Fruit fly (Drosophila melanogaster) whole organism, embryonic: ENCODE results near the gene MBD-like.

Experiments used
- Ada2b ChIP-seq: fragments of 200-800 bp; sonication (Bioruptor generic); IDR thresholded peaks from 2 replicates; pipeline ENCODE4 v1.3.6; 2022; ENCODE audit warnings: missing biosample characterization, missing genetic modification characterization
- CG10654 ChIP-seq: fragments of 200-800 bp; sonication (Bioruptor generic); optimal IDR thresholded peaks from 2 replicates; lab custom pipeline; 2016; ENCODE audit warnings: missing biosample characterization, missing genetic modification characterization
- CG11247 ChIP-seq: fragments of 200-800 bp; sonication (Bioruptor generic); IDR thresholded peaks from 2 replicates; pipeline ENCODE4 v1.3.6; 2022; ENCODE audit warnings: missing biosample characterization, missing genetic modification characterization
- CG11456 ChIP-seq: fragments of 200-800 bp; sonication (Bioruptor generic); IDR thresholded peaks from 3 replicates; pipeline ENCODE4 v1.3.6; 2022; ENCODE audit warnings: missing biosample characterization, missing genetic modification characterization
- CG12219 ChIP-seq: fragments of 200-800 bp; sonication (Bioruptor generic); optimal IDR thresholded peaks from 3 replicates; lab custom pipeline; 2018; ENCODE audit warnings: missing biosample characterization, mild to moderate bottlenecking, missing genetic modification characterization
- CG12391 ChIP-seq: fragments of 200-800 bp; sonication (Bioruptor generic); optimal IDR thresholded peaks from 3 replicates; lab custom pipeline; 2018; ENCODE audit warnings: missing biosample characterization, mild to moderate bottlenecking, missing genetic modification characterization, moderate library complexity
- CG15269 ChIP-seq: fragments of 200-800 bp; sonication (Bioruptor generic); optimal IDR thresholded peaks from 2 replicates; lab custom pipeline; 2018; ENCODE audit warnings: missing biosample characterization, mild to moderate bottlenecking, missing genetic modification characterization, moderate library complexity
- CG17328 ChIP-seq: fragments of 200-800 bp; sonication (Bioruptor generic); IDR thresholded peaks from 2 replicates; pipeline ENCODE4 v1.3.6; 2022; ENCODE audit warnings: missing biosample characterization, missing genetic modification characterization
- CG2678 ChIP-seq: fragments of 200-800 bp; sonication (Bioruptor generic); optimal IDR thresholded peaks from 3 replicates; lab custom pipeline; 2019; ENCODE audit warnings: missing biosample characterization, mild to moderate bottlenecking, missing genetic modification characterization, moderate library complexity
- CG31365 ChIP-seq: fragments of 200-800 bp; sonication (Bioruptor generic); optimal IDR thresholded peaks from 2 replicates; lab custom pipeline; 2018; ENCODE audit warnings: missing biosample characterization, mild to moderate bottlenecking, missing genetic modification characterization
- CG3281 ChIP-seq: fragments of 200-800 bp; sonication (Bioruptor generic); optimal IDR thresholded peaks from 3 replicates; lab custom pipeline; 2017; ENCODE audit warnings: missing biosample characterization, mild to moderate bottlenecking, missing genetic modification characterization
- CG3838 ChIP-seq: fragments of 200-800 bp; sonication (Bioruptor generic); optimal IDR thresholded peaks from 3 replicates; lab custom pipeline; 2016; ENCODE audit warnings: missing biosample characterization, missing genetic modification characterization
- CG4424 ChIP-seq: fragments of 200-800 bp; sonication (Bioruptor generic); optimal IDR thresholded peaks from 3 replicates; lab custom pipeline; 2016; ENCODE audit warnings: missing biosample characterization, missing genetic modification characterization
- CG4854 ChIP-seq: fragments of 200-800 bp; sonication (Bioruptor generic); optimal IDR thresholded peaks from 2 replicates; lab custom pipeline; 2016; ENCODE audit warnings: missing biosample characterization, missing genetic modification characterization, inconsistent platforms
- CG6175 ChIP-seq: fragments of 200-800 bp; sonication (Bioruptor generic); IDR thresholded peaks from 3 replicates; pipeline ENCODE4 v1.3.6; 2022; ENCODE audit warnings: missing biosample characterization, missing genetic modification characterization
- CG6254 ChIP-seq: fragments of 200-800 bp; sonication (Bioruptor generic); optimal IDR thresholded peaks from 3 replicates; lab custom pipeline; 2017; ENCODE audit warnings: mild to moderate bottlenecking, missing biosample characterization, missing genetic modification reagents, missing genetic modification characterization
- CG6272 ChIP-seq: fragments of 200-800 bp; sonication (Bioruptor generic); IDR thresholded peaks from 2 replicates; pipeline ENCODE4 v1.3.6; 2022; ENCODE audit warnings: missing biosample characterization, missing genetic modification characterization
- CG6791 ChIP-seq: fragments of 200-800 bp; sonication (Bioruptor generic); IDR thresholded peaks from 3 replicates; pipeline ENCODE4 v1.3.6; 2022; ENCODE audit warnings: missing biosample characterization, missing genetic modification characterization; ENCODE audit not compliant: partially characterized antibody
- CG7271 ChIP-seq: fragments of 200-800 bp; sonication (Bioruptor generic); optimal IDR thresholded peaks from 2 replicates; lab custom pipeline; 2018; ENCODE audit warnings: missing biosample characterization, mild to moderate bottlenecking, missing genetic modification characterization, moderate library complexity
- CG7372 ChIP-seq: fragments of 200-800 bp; sonication (Bioruptor generic); IDR thresholded peaks from 2 replicates; pipeline ENCODE4 v1.3.6; 2022; ENCODE audit warnings: missing biosample characterization, missing genetic modification characterization
- CG7745 ChIP-seq: fragments of 200-800 bp; sonication (Bioruptor generic); optimal IDR thresholded peaks from 2 replicates; lab custom pipeline; 2018; ENCODE audit warnings: missing biosample characterization, mild to moderate bottlenecking, missing genetic modification characterization, moderate library complexity
- CHES-1-like ChIP-seq: fragments of 200-800 bp; sonication (Bioruptor generic); optimal IDR thresholded peaks from 2 replicates; lab custom pipeline; 2016; ENCODE audit warnings: missing biosample characterization, missing genetic modification characterization
- Dip3 ChIP-seq: fragments of 200-800 bp; sonication (Bioruptor generic); optimal IDR thresholded peaks from 3 replicates; lab custom pipeline; 2016; ENCODE audit warnings: missing biosample characterization, missing genetic modification characterization
- Fer1 ChIP-seq: fragments of 200-800 bp; sonication (Bioruptor generic); optimal IDR thresholded peaks from 2 replicates; lab custom pipeline; 2017; ENCODE audit warnings: missing biosample characterization, mild to moderate bottlenecking, missing genetic modification characterization
- H15 ChIP-seq: fragments of 200-800 bp; sonication (Bioruptor generic); IDR thresholded peaks from 3 replicates; pipeline ENCODE4 v1.3.6; 2022; ENCODE audit warnings: missing biosample characterization, missing genetic modification characterization
- Mrtf ChIP-seq: fragments of 200-800 bp; sonication (Bioruptor generic); IDR thresholded peaks from 3 replicates; pipeline ENCODE4 v1.3.6; 2022; ENCODE audit warnings: missing biosample characterization, missing genetic modification characterization
- NC2β ChIP-seq: fragments of 200-800 bp; sonication (Bioruptor generic); optimal IDR thresholded peaks from 2 replicates; lab custom pipeline; 2016; ENCODE audit warnings: missing biosample characterization, missing genetic modification characterization
- Nf-YC ChIP-seq: fragments of 200-800 bp; optimal IDR thresholded peaks from 3 replicates; lab custom pipeline; 2019; ENCODE audit warnings: missing biosample characterization, mild to moderate bottlenecking, missing genetic modification characterization, moderate library complexity
- Rfx ChIP-seq: fragments of 200-800 bp; sonication (Bioruptor generic); IDR thresholded peaks from 2 replicates; pipeline ENCODE4 v1.3.6; 2022; ENCODE audit warnings: missing biosample characterization, missing genetic modification characterization
- Rx ChIP-seq: fragments of 200-800 bp; sonication (Bioruptor generic); IDR thresholded peaks from 2 replicates; pipeline ENCODE4 v1.3.6; 2022; ENCODE audit warnings: missing biosample characterization, missing genetic modification characterization
- Sry-β ChIP-seq: fragments of 200-800 bp; sonication (Bioruptor generic); optimal IDR thresholded peaks from 2 replicates; lab custom pipeline; 2018; ENCODE audit warnings: missing biosample characterization, mild to moderate bottlenecking, missing genetic modification characterization, moderate library complexity
- Stat92E ChIP-seq, 3 experiments: fragments of >200 bp in 2 of 3; fragments of 200-800 bp in 1 of 3; sonication (Bioruptor generic) in 1 of 3; optimal IDR thresholded peaks; 2 replicates each; lab custom pipeline; 2017 to 2019; ENCODE audit warnings: missing biosample characterization in 3 of 3, missing genetic modification characterization in 3 of 3, mild to moderate bottlenecking in 1 of 3, moderate library complexity in 1 of 3
- Taf1 ChIP-seq: fragments of 200-800 bp; sonication (Bioruptor generic); IDR thresholded peaks from 2 replicates; pipeline ENCODE4 v1.3.6; 2022; ENCODE audit warnings: missing biosample characterization, missing genetic modification characterization
- amos ChIP-seq: fragments of 200-800 bp; sonication (Bioruptor generic); IDR thresholded peaks from 2 replicates; pipeline ENCODE4 v1.3.6; 2022; ENCODE audit warnings: missing biosample characterization, missing genetic modification characterization; ENCODE audit not compliant: partially characterized antibody
- chm ChIP-seq: fragments of 200-800 bp; sonication (Bioruptor generic); IDR thresholded peaks from 2 replicates; pipeline ENCODE4 v1.3.6; 2022; ENCODE audit warnings: missing biosample characterization, missing genetic modification characterization
- disco-r ChIP-seq: fragments of 200-800 bp; sonication (Bioruptor generic); optimal IDR thresholded peaks from 2 replicates; lab custom pipeline; 2016; ENCODE audit warnings: missing biosample characterization, missing genetic modification characterization
- dmrt99B ChIP-seq: fragments of 200-800 bp; sonication (Bioruptor generic); optimal IDR thresholded peaks from 2 replicates; lab custom pipeline; 2018; ENCODE audit warnings: missing biosample characterization, mild to moderate bottlenecking, missing genetic modification characterization, moderate library complexity
- ems ChIP-seq: fragments of 200-800 bp; sonication (Bioruptor generic); optimal IDR thresholded peaks from 3 replicates; lab custom pipeline; 2016; ENCODE audit warnings: missing biosample characterization, missing genetic modification characterization
- hbn ChIP-seq: fragments of 200-800 bp; sonication (Bioruptor generic); IDR thresholded peaks from 2 replicates; pipeline ENCODE4 v1.3.6; 2022; ENCODE audit warnings: missing biosample characterization, missing genetic modification characterization; ENCODE audit not compliant: partially characterized antibody
- lilli ChIP-seq: fragments of 200-800 bp; sonication (Bioruptor generic); optimal IDR thresholded peaks from 3 replicates; lab custom pipeline; 2016; ENCODE audit warnings: missing biosample characterization, missing genetic modification characterization
- phol ChIP-seq: fragments of 200-800 bp; sonication (Bioruptor generic); optimal IDR thresholded peaks from 3 replicates; lab custom pipeline; 2018; ENCODE audit warnings: missing biosample characterization, mild to moderate bottlenecking, missing genetic modification characterization, moderate library complexity
- pnt ChIP-seq: fragments of 200-800 bp; sonication (Bioruptor generic); optimal IDR thresholded peaks from 3 replicates; lab custom pipeline; 2016; ENCODE audit warnings: missing biosample characterization, missing genetic modification characterization
- repo ChIP-seq: fragments of 200-800 bp; sonication (Bioruptor generic); optimal IDR thresholded peaks from 2 replicates; lab custom pipeline; 2016; ENCODE audit warnings: missing biosample characterization, missing genetic modification characterization
- salm ChIP-seq: fragments of 200-800 bp; sonication (Bioruptor generic); optimal IDR thresholded peaks from 2 replicates; lab custom pipeline; 2018; ENCODE audit warnings: missing biosample characterization, mild to moderate bottlenecking, missing genetic modification characterization
- slou ChIP-seq: fragments of 200-800 bp; sonication (Bioruptor generic); optimal IDR thresholded peaks from 3 replicates; lab custom pipeline; 2016; ENCODE audit warnings: missing biosample characterization, missing genetic modification characterization
- sr ChIP-seq: fragments of 200-800 bp; sonication (Bioruptor generic); IDR thresholded peaks from 3 replicates; pipeline ENCODE4 v1.3.6; 2022; ENCODE audit warnings: missing biosample characterization, missing genetic modification characterization
- tna ChIP-seq: fragments of 200-800 bp; sonication (Bioruptor generic); IDR thresholded peaks from 2 replicates; pipeline ENCODE4 v1.3.6; 2022; ENCODE audit warnings: missing biosample characterization, missing genetic modification characterization; ENCODE audit not compliant: partially characterized antibody
- wdn ChIP-seq: fragments of 200-800 bp; sonication (Bioruptor generic); IDR thresholded peaks from 2 replicates; pipeline ENCODE4 v1.3.6; 2022; ENCODE audit warnings: missing biosample characterization, missing genetic modification characterization
- zen ChIP-seq: fragments of 200-800 bp; sonication (Bioruptor generic); optimal IDR thresholded peaks from 3 replicates; lab custom pipeline; 2018; ENCODE audit warnings: missing biosample characterization, mild to moderate bottlenecking, missing genetic modification characterization, moderate library complexity

Gene MBD-like

DNA sequence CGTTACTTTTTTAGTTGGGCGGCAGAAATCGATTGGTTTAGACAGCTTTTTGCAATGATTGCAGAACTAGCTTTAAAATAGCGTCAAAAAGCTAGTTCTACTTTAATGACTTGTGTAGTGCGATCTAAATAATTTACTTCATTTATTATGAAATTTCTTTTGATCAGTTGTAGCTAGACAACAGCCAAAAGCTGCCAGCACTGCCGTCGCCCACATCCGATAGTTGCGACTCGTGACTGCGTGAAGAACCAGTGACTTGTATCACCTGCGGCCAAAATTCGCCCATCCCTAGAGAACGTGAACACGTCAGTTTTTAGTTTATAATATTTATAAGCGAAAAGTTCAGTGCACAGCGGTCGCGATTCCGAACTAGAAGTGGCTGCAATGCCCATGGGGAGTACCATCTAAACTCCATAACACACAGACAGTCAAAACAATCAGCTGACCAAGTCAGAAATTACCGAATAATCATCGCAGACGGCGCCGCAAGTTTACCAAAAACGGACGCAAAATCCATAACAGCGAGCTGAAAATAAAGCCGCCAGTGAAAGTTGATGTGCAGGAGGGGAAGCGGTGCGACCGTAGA lies 27.2 kb downstream of the MBD-like start, which contains the start of gene P58IPK (continued):
- peak; percentile 35 for TF ChIP-seq repo (GFP tag; lab: Kevin White, UChicago)
- peak; percentile 41 for TF ChIP-seq Fer1
- peak; percentile 96 for TF ChIP-seq CG6791
- TF ChIP-seq Mrtf (GFP tag; lab: Robert Waterston, UW), result peak; percentile 57; the same call in 1 of the 3 replicates
- peak; percentile 31 for TF ChIP-seq CG3281
- TF ChIP-seq Nf-YC (tag; lab: Kevin White, UChicago), result peak; percentile 41
- TF ChIP-seq pnt (GFP tag; lab: Kevin White, UChicago), result peak; percentile 54
- peak; percentile 80 for TF ChIP-seq CG6272 (GFP tag; lab: Robert Waterston, UW)
- TF ChIP-seq CG11456 (GFP tag; lab: Robert Waterston, UW), result peak; percentile 85; the same call in 2 of the 3 replicates
- TF ChIP-seq CG31365 (tag; lab: Kevin White, UChicago), result no peak
- TF ChIP-seq NC2β (GFP tag; lab: Kevin White, UChicago), result peak; percentile 47
- peak; percentile 52 for TF ChIP-seq CG3838 (GFP tag; lab: Kevin White, UChicago)
- no peak for TF ChIP-seq CG2678 (tag; lab: Kevin White, UChicago)
- peak; percentile 45; the same call in 1 of the 2 replicates for TF ChIP-seq CG11247 (GFP tag; lab: Robert Waterston, UW)
- no peak for TF ChIP-seq CG12219
- TF ChIP-seq Rfx (GFP tag; lab: Robert Waterston, UW), result peak; percentile 89
- TF ChIP-seq CG4424, result peak; percentile 51
- no peak for TF ChIP-seq CG7745 (tag; lab: Kevin White, UChicago)
- TF ChIP-seq CG4854 (GFP tag; lab: Kevin White, UChicago), result peak; percentile 33
- TF ChIP-seq CG12391 (tag; lab: Kevin White, UChicago), result peak; percentile 72
- no peak for TF ChIP-seq zen
- no peak for TF ChIP-seq CG7271
- TF ChIP-seq CG6175, result peak; percentile 64
- TF ChIP-seq CG10654, result peak; percentile 23
- TF ChIP-seq Taf1 (GFP tag; lab: Robert Waterston, UW), result peak; percentile 13; the same call in 1 of the 2 replicates
- TF ChIP-seq Dip3 (GFP tag; lab: Kevin White, UChicago), result peak; percentile 68
- TF ChIP-seq Sry-β (GFP tag; lab: Kevin White, UChicago), result peak; percentile 98
- no peak for TF ChIP-seq slou
- TF ChIP-seq dmrt99B, result no peak
- peak; percentile 87 for TF ChIP-seq lilli (GFP tag; lab: Kevin White, UChicago)
- 0 out of 2 replicates have a peak, but pooled peaks have one; percentile 41 for TF ChIP-seq wdn (GFP tag; lab: Robert Waterston, UW)
- no peak for TF ChIP-seq Stat92E (GFP tag; optimal IDR thresholded peaks at IDR 0.05; lab: Kevin White, UChicago)
- peak; percentile 69 for TF ChIP-seq CHES-1-like
- TF ChIP-seq CG17328 (GFP tag; lab: Robert Waterston, UW), result peak; percentile 53; the same call in 1 of the 2 replicates
- TF ChIP-seq CG7372 (GFP tag; lab: Robert Waterston, UW), result peak; percentile 71
- TF ChIP-seq Ada2b (GFP tag; lab: Robert Waterston, UW), result no peak
- TF ChIP-seq Rx (GFP tag; lab: Robert Waterston, UW), result peak; percentile 64; the same call in 1 of the 2 replicates
- TF ChIP-seq phol (tag; lab: Kevin White, UChicago), result peak; percentile 66
- TF ChIP-seq amos (GFP tag; lab: Robert Waterston, UW), result peak; percentile 97
- peak; percentile 45; the same call in 1 of the 3 replicates for TF ChIP-seq H15
- peak; percentile 74 for TF ChIP-seq ems (GFP tag; lab: Kevin White, UChicago)
- peak; percentile 88 for TF ChIP-seq tna (GFP tag; lab: Robert Waterston, UW)
- TF ChIP-seq CG6254 (GFP tag; lab: Kevin White, UChicago), result no peak
- TF ChIP-seq hbn (GFP tag; lab: Robert Waterston, UW), result peak; percentile 88
- TF ChIP-seq disco-r (GFP tag; lab: Kevin White, UChicago), result peak; percentile 10
- no peak for TF ChIP-seq salm
- peak; percentile 48 for TF ChIP-seq CG15269
- TF ChIP-seq sr (GFP tag; lab: Robert Waterston, UW), result peak; percentile 71
- no peak; the same call in 1 of the 2 replicates for TF ChIP-seq chm (GFP tag; lab: Robert Waterston, UW)
